Fruit fly (Drosophila melanogaster): ENCODE measurements around the gene Qsox3.

dm6 chr3R:21931346-21931745, 19.7 kb downstream of the Qsox3 start:
- no peak for TF ChIP-seq pan (optimal IDR thresholded peaks at IDR 0.05)
- no peak for TF ChIP-seq GATAd (GFP tag; optimal IDR thresholded peaks at IDR 0.05)
- no peak for TF ChIP-seq Myc (optimal IDR thresholded peaks at IDR 0.05)
- TF ChIP-seq Dfd (GFP tag; optimal IDR thresholded peaks at IDR 0.05): no peak
- peak; percentile 49 for TF ChIP-seq OdsH (GFP tag; optimal IDR thresholded peaks at IDR 0.05)
- no peak for TF ChIP-seq Vsx2 (GFP tag; optimal IDR thresholded peaks at IDR 0.05; ENCODE audit: partially characterized antibody)
- TF ChIP-seq h (GFP tag; optimal IDR thresholded peaks at IDR 0.05): peak; percentile 9
- peak; percentile 9 for TF ChIP-seq brk (GFP tag; optimal IDR thresholded peaks at IDR 0.05)
- no peak for TF ChIP-seq br (GFP tag; optimal IDR thresholded peaks at IDR 0.05)
- peak in 1 of 2 experiments; percentile 17 for TF ChIP-seq foxo (GFP tag; optimal IDR thresholded peaks at IDR 0.05)
- no peak for TF ChIP-seq CG32264 (GFP tag; optimal IDR thresholded peaks at IDR 0.05)
- TF ChIP-seq dmrt93B (GFP tag; optimal IDR thresholded peaks at IDR 0.05): no peak
